Worm (Caenorhabditis elegans): ENCODE results near the gene kin-29.

Gene kin-29

DNA sequence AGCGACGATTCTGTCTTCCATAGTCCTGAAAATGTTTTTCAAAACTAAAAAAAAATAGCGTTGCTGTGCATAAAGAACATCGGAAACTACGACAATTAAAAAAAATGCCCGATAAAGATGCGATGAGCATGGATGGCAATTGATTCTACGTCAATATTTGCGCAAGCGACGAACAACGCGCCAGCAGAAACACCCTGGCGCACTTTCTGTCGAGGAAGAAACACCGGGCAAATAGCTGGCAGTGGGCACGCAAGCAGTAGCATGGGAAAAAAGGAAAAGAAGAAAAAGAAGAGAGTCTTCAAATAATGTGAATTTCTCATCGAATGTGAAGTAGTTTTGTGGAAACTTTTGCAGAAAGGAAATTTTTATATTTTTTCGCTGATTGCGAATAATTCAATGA, 42.6 kb downstream of the kin-29 start, which contains the start of gene C14A11.9 (continued):
- TF ChIP-seq lsy-27 (tag; optimal IDR thresholded peaks at IDR 0.05; ENCODE audit: borderline replicate concordance, insufficient read depth) (no peak), nhr-27 (tag; optimal IDR thresholded peaks at IDR 0.05) (peak; percentile 2), ceh-91 (GFP tag; IDR thresholded peaks at IDR 0.05) (no peak), mxl-1 (tag; optimal IDR thresholded peaks at IDR 0.05) (no peak), cebp-2 (GFP tag; IDR thresholded peaks at IDR 0.05) (0 out of 2 replicates have a peak, but pooled peaks have one; percentile 35), lin-40 (tag; optimal IDR thresholded peaks at IDR 0.05) (peak; percentile 97), die-1 (tag; optimal IDR thresholded peaks at IDR 0.05) (peak; percentile 9), lin-35 (GFP tag; optimal IDR thresholded peaks at IDR 0.05) (peak in 1 of 3 experiments; percentile 88), mel-28 (tag; optimal IDR thresholded peaks at IDR 0.05; ENCODE audit: borderline replicate concordance) (peak; percentile 24), C06A6.2 (GFP tag; conservative IDR thresholded peaks at IDR 0.05) (peak; percentile 81), akir-1 (GFP tag; optimal IDR thresholded peaks at IDR 0.05) (no peak), lsl-1 (GFP tag; optimal IDR thresholded peaks at IDR 0.05) (no peak), hmg-1.2 (GFP tag; IDR thresholded peaks at IDR 0.05) (no peak; the same call in none of the 2 replicates), let-526 (GFP tag; IDR thresholded peaks at IDR 0.05) (no peak), snpc-3.4 (tag; optimal IDR thresholded peaks at IDR 0.05) (peak; percentile 12), nfya-1 (tag; optimal IDR thresholded peaks at IDR 0.05; ENCODE audit: borderline replicate concordance, insufficient read depth) (no peak), B0035.1 (tag; optimal IDR thresholded peaks at IDR 0.05) (no peak), unc-130 (GFP tag; optimal IDR thresholded peaks at IDR 0.05) (no peak), madf-6 (GFP tag; IDR thresholded peaks at IDR 0.05) (no peak), him-1 (tag; optimal IDR thresholded peaks at IDR 0.05) (no peak), sea-2 (GFP tag; IDR thresholded peaks at IDR 0.05) (no peak), ztf-3 (GFP tag; optimal IDR thresholded peaks at IDR 0.05) (no peak), F52B5.7 (tag; optimal IDR thresholded peaks at IDR 0.05) (no peak), attf-5 (GFP tag; optimal IDR thresholded peaks at IDR 0.05) (peak; percentile 87), snpc-4 (GFP tag; optimal IDR thresholded peaks at IDR 0.05) (no peak), snpc-4 (tag; optimal IDR thresholded peaks at IDR 0.05) (peak in 3 of 4 experiments; percentile 45 to 67 (median 66)), Y53G8AR.9 (GFP tag; conservative IDR thresholded peaks at IDR 0.05) (0 out of 2 replicates have a peak, but pooled peaks have one; percentile 53), F22D6.2 (tag; optimal IDR thresholded peaks at IDR 0.05) (peak; percentile 69), aptf-3 (GFP tag; IDR thresholded peaks at IDR 0.05) (no peak)

DNA sequence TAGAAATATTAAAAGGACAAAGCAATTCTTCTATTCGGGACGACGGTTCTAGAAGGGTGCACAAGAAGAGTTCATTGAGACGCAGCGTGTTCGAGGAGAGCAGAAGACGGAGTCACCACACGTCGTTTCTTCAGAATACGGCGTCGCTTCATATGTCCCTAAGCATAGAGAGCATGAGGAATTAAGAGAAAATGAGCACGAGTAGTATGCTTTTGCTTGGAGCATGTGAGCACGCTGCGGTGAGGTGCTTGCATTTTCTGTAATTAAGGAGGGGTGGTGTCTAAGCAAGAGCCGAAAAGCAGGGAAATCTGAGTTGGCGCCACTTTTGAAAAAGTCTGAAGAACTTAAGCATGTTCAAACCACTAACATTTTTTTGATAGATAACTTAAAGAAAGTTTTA, 44.8 kb downstream of the kin-29 start, which contains the start of gene C14A11.5:
TSS of gene C14A11.5 (minus strand) at position 139 of the 400 bp plus-strand sequence.
- TF ChIP-seq mel-28 (tag; optimal IDR thresholded peaks at IDR 0.05; ENCODE audit: borderline replicate concordance) = no peak
- peak; percentile 18 for TF ChIP-seq ztf-18 (tag; optimal IDR thresholded peaks at IDR 0.05)

DNA sequence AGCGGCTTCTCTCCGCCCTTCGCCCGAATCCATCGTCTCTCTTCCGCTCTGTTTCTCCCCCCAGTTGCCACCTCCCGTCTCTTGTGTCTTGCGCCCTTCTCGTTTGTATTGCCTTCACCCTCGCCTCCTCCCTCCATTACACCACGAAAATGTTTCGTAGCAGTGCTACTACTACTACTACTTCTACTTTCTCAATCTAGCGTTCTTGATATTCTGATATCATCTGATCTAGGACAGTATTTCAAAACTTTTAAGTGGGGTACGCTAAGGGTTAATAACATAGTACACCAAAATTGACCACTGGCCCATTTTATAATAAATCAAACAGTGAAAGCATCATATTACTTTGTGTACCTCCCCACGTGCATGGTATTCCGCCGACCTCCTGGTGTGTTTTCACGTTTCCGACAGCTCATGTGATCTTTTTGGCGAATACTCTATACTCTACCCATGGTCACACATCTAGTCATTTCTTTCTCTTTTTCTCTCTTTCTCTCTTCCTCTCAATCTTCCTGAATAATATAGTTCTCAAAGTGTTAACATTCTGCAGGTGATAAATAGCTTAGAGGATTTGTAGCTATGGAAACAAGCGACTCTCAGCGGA, 49.6 kb downstream of the kin-29 start, which contains the start of gene C14A11.2:
TSS of gene C14A11.2 (plus strand) at position 551 of the 604 bp plus-strand sequence.
- TF ChIP-seq zim-3 (tag; optimal IDR thresholded peaks at IDR 0.05) (no peak), F39B2.1 (GFP tag; IDR thresholded peaks at IDR 0.05) (no peak), aptf-3 (GFP tag; IDR thresholded peaks at IDR 0.05) (no peak), athp-1 (tag; optimal IDR thresholded peaks at IDR 0.05) (no peak), attf-3 (GFP tag; conservative IDR thresholded peaks at IDR 0.05) (no peak), Y56A3A.18 (GFP tag; IDR thresholded peaks at IDR 0.05) (no peak), dox-1 (GFP tag; IDR thresholded peaks at IDR 0.05) (no peak), madf-8 (GFP tag; conservative IDR thresholded peaks at IDR 0.05) (no peak), hmg-1.2 (GFP tag; IDR thresholded peaks at IDR 0.05) (no peak), lin-35 (GFP tag; optimal IDR thresholded peaks at IDR 0.05) (no peak), F37B4.10 (GFP tag; IDR thresholded peaks at IDR 0.05) (no peak)
